Worm (Caenorhabditis elegans): Measurements from ENCODE around the gene F26F2.3.

DNA sequence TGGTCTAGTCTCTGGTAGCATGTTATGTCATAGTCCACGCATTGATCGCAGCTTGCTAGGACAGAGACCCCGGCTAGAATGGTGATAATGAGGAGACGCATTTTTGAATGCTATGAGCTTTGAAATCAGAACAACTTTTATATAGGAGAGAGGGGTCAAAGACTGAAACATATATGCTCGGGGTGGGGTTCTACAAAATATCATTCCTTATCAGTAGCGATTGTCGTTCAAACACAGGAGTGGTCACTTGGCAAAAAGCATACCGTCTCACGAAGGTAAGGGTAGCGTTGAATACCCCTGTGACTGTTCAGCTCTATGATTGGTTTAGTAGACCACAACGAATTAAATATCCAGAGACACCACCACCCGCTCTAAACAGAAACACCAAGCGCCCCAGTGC lies 30.7 kb upstream of the F26F2.3 start, which contains the start of gene F46B3.1:
- TF ChIP-seq ceh-36 (tag; optimal IDR thresholded peaks at IDR 0.05) (no peak), B0310.2 (tag; optimal IDR thresholded peaks at IDR 0.05) (no peak), sea-1 (GFP tag; conservative IDR thresholded peaks at IDR 0.05) (no peak), ama-1 (optimal IDR thresholded peaks at IDR 0.05) (no peak), flt-1 (GFP tag; IDR thresholded peaks at IDR 0.05) (no peak), F13C5.2 (tag; optimal IDR thresholded peaks at IDR 0.05) (no peak), tbx-11 (GFP tag; IDR thresholded peaks at IDR 0.05) (no peak), pes-1 (GFP tag; IDR thresholded peaks at IDR 0.05) (no peak), hnd-1 (tag; optimal IDR thresholded peaks at IDR 0.05) (no peak), tbx-37 (GFP tag; conservative IDR thresholded peaks at IDR 0.05) (no peak)

Measured in whole organism, early embryonic.